Fruit fly (Drosophila melanogaster) whole organism: ENCODE data around the gene CG33230.

Source experiments
- CG8478 ChIP-seq: fragments of >200 bp; optimal IDR thresholded peaks from 2 replicates; lab custom pipeline; 2018; ENCODE audit warnings: inconsistent platforms
- pan ChIP-seq: fragments of >200 bp; optimal IDR thresholded peaks from 2 replicates; lab custom pipeline; 2017
- usp ChIP-seq: fragments of >200 bp; optimal IDR thresholded peaks from 2 replicates; lab custom pipeline; 2017; ENCODE audit warnings: missing biosample characterization, missing genetic modification characterization, mixed read lengths

- TF ChIP-seq pan (lab: Kevin White, UChicago) (no peak), CG8478 (lab: Kevin White, UChicago) (no peak), usp (GFP tag; lab: Kevin White, UChicago) (no peak)
These were observed 45.3 kb downstream of the CG33230 start for dm6 chr3L:1663531-1663930.
